Fruit fly (Drosophila melanogaster) whole organism, prepupa: Measurements from ENCODE around the gene CG43182.

Source experiments
- Blimp-1 ChIP-seq: fragments of 200-800 bp; sonication (Bioruptor generic); optimal IDR thresholded peaks from 3 replicates; lab custom pipeline; 2017; ENCODE audit warnings: missing biosample characterization, missing genetic modification characterization, mild to moderate bottlenecking, moderate library complexity, missing genetic modification reagents
- CG10631 ChIP-seq: fragments of 200-800 bp; sonication (Bioruptor generic); optimal IDR thresholded peaks from 2 replicates; lab custom pipeline; 2016; ENCODE audit warnings: missing biosample characterization, missing genetic modification characterization
- CG11294 ChIP-seq: fragments of 200-800 bp; sonication (Bioruptor generic); IDR thresholded peaks from 2 replicates; pipeline ENCODE4 v1.3.6; 2022; ENCODE audit warnings: missing biosample characterization, missing genetic modification characterization
- CG6163 ChIP-seq: fragments of 200-800 bp; sonication (Bioruptor generic); IDR thresholded peaks from 3 replicates; pipeline ENCODE4 v1.3.6; 2022; ENCODE audit warnings: missing biosample characterization, missing genetic modification characterization
- CG6808 ChIP-seq: fragments of 200-800 bp; sonication (Bioruptor generic); optimal IDR thresholded peaks from 3 replicates; lab custom pipeline; 2017; ENCODE audit warnings: missing biosample characterization, missing genetic modification characterization, mild to moderate bottlenecking, moderate library complexity, missing genetic modification reagents
- CG8319 ChIP-seq: fragments of 200-800 bp; sonication (Bioruptor generic); optimal IDR thresholded peaks from 3 replicates; lab custom pipeline; 2016; ENCODE audit warnings: missing biosample characterization, missing genetic modification characterization
- Eip78C ChIP-seq: fragments of 200-800 bp; sonication (Bioruptor generic); peaks from one replicate; lab custom pipeline; 2016; ENCODE audit warnings: missing biosample characterization, missing genetic modification characterization
- Hr39 ChIP-seq: fragments of 200-800 bp; sonication (Bioruptor generic); optimal IDR thresholded peaks from 2 replicates; lab custom pipeline; 2016; ENCODE audit warnings: missing biosample characterization, missing genetic modification characterization
- Met ChIP-seq: fragments of 200-800 bp; sonication (Bioruptor generic); optimal IDR thresholded peaks from 3 replicates; lab custom pipeline; 2016; ENCODE audit warnings: missing biosample characterization, missing genetic modification characterization
- OdsH ChIP-seq: fragments of 200-800 bp; sonication (Bioruptor generic); optimal IDR thresholded peaks from 3 replicates; lab custom pipeline; 2016; ENCODE audit warnings: missing biosample characterization, missing genetic modification characterization
- Sox15 ChIP-seq: fragments of 200-800 bp; sonication (Bioruptor generic); optimal IDR thresholded peaks from 3 replicates; lab custom pipeline; 2016; ENCODE audit warnings: missing biosample characterization, missing genetic modification characterization
- eg ChIP-seq: fragments of 200-800 bp; sonication (Bioruptor generic); IDR thresholded peaks from 3 replicates; pipeline ENCODE4 v1.3.6; 2022; ENCODE audit warnings: missing biosample characterization, missing genetic modification characterization

dm6 chrX:385751-386492, 33.1 kb downstream of the CG43182 start:
- no peak for TF ChIP-seq CG10631 (GFP tag; lab: Kevin White, UChicago)
- peak; percentile 10 for TF ChIP-seq Sox15 (GFP tag; lab: Kevin White, UChicago)
- TF ChIP-seq Met (GFP tag; lab: Kevin White, UChicago): peak; percentile 43
- TF ChIP-seq CG6808 (GFP tag; lab: Kevin White, UChicago): no peak
- TF ChIP-seq CG8319: no peak
- no peak for TF ChIP-seq CG11294 (GFP tag; lab: Robert Waterston, UW)
- 0 out of 3 replicates have a peak, but pooled peaks have one; percentile 29 for TF ChIP-seq CG6163 (GFP tag; lab: Robert Waterston, UW)
- TF ChIP-seq Eip78C (GFP tag; lab: Kevin White, UChicago): peak; percentile 84
- TF ChIP-seq OdsH: peak; percentile 44
- TF ChIP-seq Blimp-1 (GFP tag; lab: Kevin White, UChicago): no peak
- TF ChIP-seq Hr39 (GFP tag; lab: Kevin White, UChicago): peak; percentile 38
- TF ChIP-seq eg (GFP tag; lab: Robert Waterston, UW): no peak
